Fruit fly (Drosophila melanogaster) whole organism, pupa: ENCODE measurements around the gene CG15531.

Experiments
- CG10348 ChIP-seq: fragments of 200-800 bp; sonication (Bioruptor generic); IDR thresholded peaks from 2 replicates; pipeline ENCODE4 v1.3.6; 2022; ENCODE audit warnings: missing biosample characterization, missing genetic modification characterization
- CG13204 ChIP-seq: fragments of 200-800 bp; sonication (Bioruptor generic); optimal IDR thresholded peaks from 2 replicates; lab custom pipeline; 2018; ENCODE audit warnings: missing biosample characterization, mild to moderate bottlenecking, missing genetic modification characterization, moderate library complexity
- CG34367 ChIP-seq: fragments of 200-800 bp; sonication (Bioruptor generic); optimal IDR thresholded peaks from 2 replicates; lab custom pipeline; 2018; ENCODE audit warnings: missing biosample characterization, mild to moderate bottlenecking, missing genetic modification characterization
- CG4496 ChIP-seq: fragments of 200-800 bp; sonication (Bioruptor generic); IDR thresholded peaks from 3 replicates; pipeline ENCODE4 v1.3.6; 2022; ENCODE audit warnings: missing biosample characterization, missing genetic modification characterization
- CG8159 ChIP-seq: fragments of 200-800 bp; sonication (Bioruptor generic); optimal IDR thresholded peaks from 3 replicates; lab custom pipeline; 2018; ENCODE audit warnings: missing biosample characterization, mild to moderate bottlenecking, missing genetic modification characterization, moderate library complexity
- CG8301 ChIP-seq: fragments of 200-800 bp; sonication (Bioruptor generic); optimal IDR thresholded peaks from 2 replicates; lab custom pipeline; 2018; ENCODE audit warnings: missing biosample characterization, mild to moderate bottlenecking, missing genetic modification characterization
- EcR ChIP-seq: fragments of 200-800 bp; sonication (Bioruptor generic); optimal IDR thresholded peaks from 3 replicates; lab custom pipeline; 2019; ENCODE audit warnings: missing biosample characterization, missing genetic modification characterization, mild to moderate bottlenecking, moderate library complexity, missing genetic modification reagents
- Pif1A ChIP-seq: fragments of 200-800 bp; sonication (Bioruptor generic); optimal IDR thresholded peaks from 3 replicates; lab custom pipeline; 2016; ENCODE audit warnings: missing biosample characterization, missing genetic modification characterization
- fd96Ca ChIP-seq: fragments of 200-800 bp; sonication (Bioruptor generic); IDR thresholded peaks from 3 replicates; pipeline ENCODE4 v1.3.6; 2022; ENCODE audit warnings: missing biosample characterization, missing genetic modification characterization
- gl ChIP-seq: fragments of 200-800 bp; sonication (Bioruptor generic); optimal IDR thresholded peaks from 2 replicates; lab custom pipeline; 2018; ENCODE audit warnings: missing biosample characterization, mild to moderate bottlenecking, missing genetic modification characterization
- rn ChIP-seq: fragments of 200-800 bp; sonication (Bioruptor generic); IDR thresholded peaks from 2 replicates; pipeline ENCODE4 v1.3.6; 2022; ENCODE audit warnings: missing biosample characterization, missing genetic modification characterization

DNA sequence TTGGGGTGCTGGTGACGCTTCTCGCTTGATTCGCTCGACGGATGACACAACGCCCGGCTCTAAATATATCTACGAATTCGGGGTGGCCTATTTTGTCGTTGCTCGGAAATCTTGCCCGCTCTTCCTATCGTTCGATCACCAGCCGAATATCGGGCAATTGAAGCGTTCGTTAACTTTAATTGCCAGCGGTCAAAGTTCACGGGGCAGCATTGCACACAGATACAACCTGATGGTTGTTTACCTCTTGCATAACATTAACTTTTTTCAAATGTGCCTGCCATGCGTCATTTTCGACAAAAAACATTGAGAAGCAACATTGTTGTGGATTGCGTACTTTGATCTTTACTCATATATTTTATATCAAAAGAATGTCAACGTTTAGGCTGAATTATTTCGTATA lies 1.8 kb upstream of the CG15531 start:
- no peak for TF ChIP-seq CG4496
- no peak for TF ChIP-seq EcR
- no peak for TF ChIP-seq gl
- TF ChIP-seq CG13204 (GFP tag; lab: Kevin White, UChicago), result no peak
- TF ChIP-seq CG10348, result no peak
- TF ChIP-seq CG34367 (tag; lab: Kevin White, UChicago), result no peak
- no peak for TF ChIP-seq fd96Ca (GFP tag; lab: Robert Waterston, UW)
- TF ChIP-seq CG8159, result no peak
- TF ChIP-seq Pif1A (GFP tag; lab: Kevin White, UChicago), result no peak
- no peak for TF ChIP-seq CG8301 (tag; lab: Kevin White, UChicago)
- no peak for TF ChIP-seq rn (GFP tag; lab: Robert Waterston, UW)
